Fruit fly (Drosophila melanogaster) whole organism, embryonic: Measurements from ENCODE around the gene ATPsynB.

Experiments used
- Atf3 ChIP-seq: fragments of 200-800 bp; sonication (Bioruptor generic); optimal IDR thresholded peaks from 3 replicates; lab custom pipeline; 2016; ENCODE audit warnings: missing biosample characterization, missing genetic modification characterization
- BEAF-32 ChIP-seq: fragments of 200-800 bp; sonication (Bioruptor generic); optimal IDR thresholded peaks from 3 replicates; lab custom pipeline; 2017; ENCODE audit warnings: missing biosample characterization, missing genetic modification characterization, mild to moderate bottlenecking, moderate library complexity, missing genetic modification reagents
- CG10959 ChIP-seq: fragments of 200-800 bp; sonication (Bioruptor generic); IDR thresholded peaks from 2 replicates; pipeline ENCODE4 v1.3.6; 2022; ENCODE audit warnings: missing biosample characterization, missing genetic modification characterization
- CG14667 ChIP-seq: fragments of 200-800 bp; sonication (Bioruptor generic); IDR thresholded peaks from 2 replicates; pipeline ENCODE4 v1.3.6; 2022; ENCODE audit warnings: missing biosample characterization, missing genetic modification characterization
- CG4730 ChIP-seq: fragments of 200-800 bp; sonication (Bioruptor generic); IDR thresholded peaks from 2 replicates; pipeline ENCODE4 v1.3.6; 2022; ENCODE audit warnings: missing biosample characterization, missing genetic modification characterization
- CG9727 ChIP-seq: fragments of 200-800 bp; sonication (Bioruptor generic); optimal IDR thresholded peaks from 3 replicates; lab custom pipeline; 2017; ENCODE audit warnings: missing biosample characterization, mild to moderate bottlenecking, missing genetic modification characterization
- NK7.1 ChIP-seq: fragments of 200-800 bp; sonication (Bioruptor generic); optimal IDR thresholded peaks from 3 replicates; lab custom pipeline; 2016; ENCODE audit warnings: missing biosample characterization, missing genetic modification characterization
- Xbp1 ChIP-seq: fragments of 200-800 bp; sonication (Bioruptor generic); optimal IDR thresholded peaks from 3 replicates; lab custom pipeline; 2016; ENCODE audit warnings: missing biosample characterization, mild to moderate bottlenecking, missing genetic modification characterization
- br ChIP-seq: fragments of >200 bp; optimal IDR thresholded peaks from 2 replicates; lab custom pipeline; 2017
- kni ChIP-seq: fragments of 200-800 bp; sonication (Bioruptor generic); optimal IDR thresholded peaks from 3 replicates; lab custom pipeline; 2017; ENCODE audit warnings: mild to moderate bottlenecking, missing biosample characterization, missing genetic modification reagents, missing genetic modification characterization
- lola ChIP-seq, 3 experiments: fragments of >200 bp in 2 of 3; fragments of 200-800 bp in 1 of 3; sonication (Bioruptor generic) in 1 of 3; optimal IDR thresholded peaks; 2 replicates each; lab custom pipeline; 2017 to 2019; ENCODE audit warnings: missing biosample characterization in 3 of 3, missing genetic modification characterization in 3 of 3, mild to moderate bottlenecking in 1 of 3, moderate library complexity in 1 of 3
- otp ChIP-seq: fragments of 200-800 bp; sonication (Bioruptor generic); IDR thresholded peaks from 3 replicates; pipeline ENCODE4, ENCODE4 v1.3.6; 2022; ENCODE audit warnings: missing biosample characterization, missing genetic modification characterization
- tx ChIP-seq: fragments of 200-800 bp; sonication (Bioruptor generic); optimal IDR thresholded peaks from 2 replicates; lab custom pipeline; 2016; ENCODE audit warnings: missing biosample characterization, missing genetic modification characterization
- wek ChIP-seq: fragments of 200-800 bp; sonication (Bioruptor generic); optimal IDR thresholded peaks from 3 replicates; lab custom pipeline; 2018; ENCODE audit warnings: missing biosample characterization, mild to moderate bottlenecking, missing genetic modification characterization, moderate library complexity

DNA sequence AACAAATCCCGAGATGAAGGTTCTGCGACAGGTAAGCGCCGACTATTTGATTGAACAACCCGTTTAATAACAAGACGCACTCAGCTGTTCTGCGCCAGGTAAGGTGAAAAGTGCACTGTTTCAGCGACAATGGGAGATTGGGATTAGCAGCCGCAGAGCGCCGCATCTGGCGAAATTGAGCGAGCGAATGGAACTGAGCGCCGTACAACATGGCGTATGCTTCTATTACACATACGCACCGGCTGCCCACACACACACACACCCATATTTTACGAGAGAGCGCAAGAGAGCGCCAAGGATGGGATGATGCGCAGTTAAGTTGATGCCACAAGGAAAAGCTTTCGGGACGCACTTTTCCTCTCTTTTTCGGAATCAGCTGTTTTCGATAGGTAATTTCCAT, 34.6 kb upstream of the ATPsynB start:
- TF ChIP-seq BEAF-32 (GFP tag; lab: Kevin White, UChicago) = no peak
- TF ChIP-seq CG4730 (GFP tag; lab: Robert Waterston, UW) = no peak
- no peak for TF ChIP-seq Atf3 (GFP tag; lab: Kevin White, UChicago)
- TF ChIP-seq Xbp1 (GFP tag; lab: Kevin White, UChicago) = no peak
- no peak for TF ChIP-seq wek
- no peak for TF ChIP-seq kni (GFP tag; lab: Kevin White, UChicago)
- no peak for TF ChIP-seq lola (GFP tag; optimal IDR thresholded peaks at IDR 0.05; lab: Kevin White, UChicago)
- TF ChIP-seq tx (GFP tag; lab: Kevin White, UChicago) = no peak
- TF ChIP-seq CG10959 = no peak
- no peak for TF ChIP-seq otp (GFP tag; lab: Robert Waterston, UW)
- no peak for TF ChIP-seq NK7.1 (GFP tag; lab: Kevin White, UChicago)
- no peak for TF ChIP-seq CG14667
- no peak for TF ChIP-seq CG9727 (GFP tag; lab: Kevin White, UChicago)
- no peak for TF ChIP-seq br (lab: Kevin White, UChicago)
